Fruit fly (Drosophila melanogaster) whole organism, embryonic: Measurements from ENCODE around the gene DZIP1.
A peak's percentile ranks its signal among the peaks of the same experiment; 100 is the strongest.

Experiments used
- Atf3 ChIP-seq: fragments of 200-800 bp; sonication (Bioruptor generic); optimal IDR thresholded peaks from 3 replicates; lab custom pipeline; 2016; ENCODE audit warnings: missing biosample characterization, missing genetic modification characterization
- Bteb2 ChIP-seq: fragments of 200-800 bp; sonication (Bioruptor generic); optimal IDR thresholded peaks from 2 replicates; lab custom pipeline; 2016; ENCODE audit warnings: missing biosample characterization, missing genetic modification characterization
- CG10267 ChIP-seq: fragments of 200-800 bp; sonication (Bioruptor generic); optimal IDR thresholded peaks from 2 replicates; lab custom pipeline; 2018; ENCODE audit warnings: missing biosample characterization, mild to moderate bottlenecking, missing genetic modification characterization, moderate library complexity
- CG10366 ChIP-seq: fragments of 200-800 bp; sonication (Bioruptor generic); IDR thresholded peaks from 2 replicates; pipeline ENCODE4 v1.3.6; 2022; ENCODE audit warnings: missing biosample characterization, missing genetic modification characterization
- CG10565 ChIP-seq: fragments of 200-800 bp; sonication (Bioruptor generic); optimal IDR thresholded peaks from 3 replicates; lab custom pipeline; 2016; ENCODE audit warnings: missing biosample characterization, mild to moderate bottlenecking, missing genetic modification characterization
- CG13296 ChIP-seq: fragments of 200-800 bp; sonication (Bioruptor generic); optimal IDR thresholded peaks from 3 replicates; lab custom pipeline; 2018; ENCODE audit warnings: missing biosample characterization, mild to moderate bottlenecking, missing genetic modification characterization
- CG14860 ChIP-seq: fragments of 200-800 bp; sonication (Bioruptor generic); IDR thresholded peaks from 3 replicates; pipeline ENCODE4 v1.3.6; 2022; ENCODE audit warnings: missing biosample characterization, missing genetic modification characterization; ENCODE audit not compliant: partially characterized antibody
- CG15514 ChIP-seq: fragments of 200-800 bp; sonication (Bioruptor generic); optimal IDR thresholded peaks from 3 replicates; lab custom pipeline; 2017; ENCODE audit warnings: missing biosample characterization, missing genetic modification characterization, mild to moderate bottlenecking, moderate library complexity, missing genetic modification reagents
- CG15601 ChIP-seq: fragments of 200-800 bp; sonication (Bioruptor generic); optimal IDR thresholded peaks from 3 replicates; lab custom pipeline; 2019; ENCODE audit warnings: missing biosample characterization, mild to moderate bottlenecking, missing genetic modification characterization, moderate library complexity
- CG1647 ChIP-seq: fragments of 200-800 bp; sonication (Bioruptor generic); optimal IDR thresholded peaks from 3 replicates; lab custom pipeline; 2016; ENCODE audit warnings: missing biosample characterization, missing genetic modification characterization
- CG17359 ChIP-seq: fragments of 200-800 bp; sonication (Bioruptor generic); optimal IDR thresholded peaks from 3 replicates; lab custom pipeline; 2018; ENCODE audit warnings: missing biosample characterization, mild to moderate bottlenecking, missing genetic modification characterization, moderate library complexity
- CG17802 ChIP-seq: fragments of 200-800 bp; sonication (Bioruptor generic); optimal IDR thresholded peaks from 2 replicates; lab custom pipeline; 2018; ENCODE audit warnings: missing biosample characterization, mild to moderate bottlenecking, missing genetic modification characterization, moderate library complexity
- CG18599 ChIP-seq: fragments of 200-800 bp; sonication (Bioruptor generic); optimal IDR thresholded peaks from 3 replicates; lab custom pipeline; 2017; ENCODE audit warnings: missing biosample characterization, missing genetic modification characterization, mild to moderate bottlenecking, moderate library complexity, missing genetic modification reagents
- CG18764 ChIP-seq: fragments of 200-800 bp; sonication (Bioruptor generic); optimal IDR thresholded peaks from 3 replicates; lab custom pipeline; 2016; ENCODE audit warnings: missing biosample characterization, missing genetic modification characterization
- CG2199 ChIP-seq: fragments of 200-800 bp; sonication (Bioruptor generic); IDR thresholded peaks from 3 replicates; pipeline ENCODE4 v1.3.6; 2022; ENCODE audit warnings: missing biosample characterization, missing genetic modification characterization
- CG2712 ChIP-seq: fragments of 200-800 bp; optimal IDR thresholded peaks from 3 replicates; lab custom pipeline; 2019; ENCODE audit warnings: missing biosample characterization, mild to moderate bottlenecking, missing genetic modification characterization, moderate library complexity
- CG3065 ChIP-seq: fragments of 200-800 bp; sonication (Bioruptor generic); optimal IDR thresholded peaks from 2 replicates; lab custom pipeline; 2016; ENCODE audit warnings: missing biosample characterization, missing genetic modification characterization
- CG4424 ChIP-seq: fragments of 200-800 bp; sonication (Bioruptor generic); optimal IDR thresholded peaks from 3 replicates; lab custom pipeline; 2016; ENCODE audit warnings: missing biosample characterization, missing genetic modification characterization
- CG6272 ChIP-seq: fragments of 200-800 bp; sonication (Bioruptor generic); IDR thresholded peaks from 2 replicates; pipeline ENCODE4 v1.3.6; 2022; ENCODE audit warnings: missing biosample characterization, missing genetic modification characterization
- CG6683 ChIP-seq: fragments of 200-800 bp; sonication (Bioruptor generic); optimal IDR thresholded peaks from 2 replicates; lab custom pipeline; 2017; ENCODE audit warnings: missing biosample characterization, mild to moderate bottlenecking, missing genetic modification characterization, missing genetic modification reagents
- CG7556 ChIP-seq: fragments of 200-800 bp; sonication (Bioruptor generic); optimal IDR thresholded peaks from 2 replicates; lab custom pipeline; 2017; ENCODE audit warnings: missing biosample characterization, mild to moderate bottlenecking, missing genetic modification characterization
- CG9817 ChIP-seq: fragments of 200-800 bp; sonication (Bioruptor generic); optimal IDR thresholded peaks from 2 replicates; lab custom pipeline; 2018; ENCODE audit warnings: missing biosample characterization, mild to moderate bottlenecking, missing genetic modification characterization, moderate library complexity
- CoRest ChIP-seq: fragments of 200-800 bp; sonication (Bioruptor generic); optimal IDR thresholded peaks from 3 replicates; lab custom pipeline; 2018; ENCODE audit warnings: missing biosample characterization, mild to moderate bottlenecking, missing genetic modification characterization, moderate library complexity
- CrebB ChIP-seq: fragments of 200-800 bp; sonication (Bioruptor generic); optimal IDR thresholded peaks from 3 replicates; lab custom pipeline; 2018; ENCODE audit warnings: missing biosample characterization, mild to moderate bottlenecking, missing genetic modification characterization
- Dref ChIP-seq: fragments of 200-800 bp; sonication (Bioruptor generic); IDR thresholded peaks from 2 replicates; pipeline ENCODE4 v1.3.6; 2022; ENCODE audit warnings: missing biosample characterization, missing genetic modification characterization
- Elba2 ChIP-seq: fragments of 200-800 bp; sonication (Bioruptor generic); optimal IDR thresholded peaks from 3 replicates; lab custom pipeline; 2016; ENCODE audit warnings: missing biosample characterization, missing genetic modification characterization
- H15 ChIP-seq: fragments of 200-800 bp; sonication (Bioruptor generic); IDR thresholded peaks from 3 replicates; pipeline ENCODE4 v1.3.6; 2022; ENCODE audit warnings: missing biosample characterization, missing genetic modification characterization
- HmgZ ChIP-seq: fragments of 200-800 bp; sonication (Bioruptor generic); optimal IDR thresholded peaks from 2 replicates; lab custom pipeline; 2018; ENCODE audit warnings: missing biosample characterization, mild to moderate bottlenecking, missing genetic modification characterization
- MESR4 ChIP-seq: fragments of 200-800 bp; sonication (Bioruptor generic); optimal IDR thresholded peaks from 2 replicates; lab custom pipeline; 2018; ENCODE audit warnings: missing biosample characterization, mild to moderate bottlenecking, missing genetic modification characterization, moderate library complexity
- Mrtf ChIP-seq: fragments of 200-800 bp; sonication (Bioruptor generic); IDR thresholded peaks from 3 replicates; pipeline ENCODE4 v1.3.6; 2022; ENCODE audit warnings: missing biosample characterization, missing genetic modification characterization
- Optix ChIP-seq: fragments of 200-800 bp; sonication (Bioruptor generic); IDR thresholded peaks from 3 replicates; pipeline ENCODE4 v1.3.6; 2022; ENCODE audit warnings: missing biosample characterization, missing genetic modification characterization
- Rfx ChIP-seq: fragments of 200-800 bp; sonication (Bioruptor generic); IDR thresholded peaks from 2 replicates; pipeline ENCODE4 v1.3.6; 2022; ENCODE audit warnings: missing biosample characterization, missing genetic modification characterization
- Sry-δ ChIP-seq: fragments of 200-800 bp; sonication (Bioruptor generic); optimal IDR thresholded peaks from 2 replicates; lab custom pipeline; 2016; ENCODE audit warnings: missing biosample characterization, missing genetic modification characterization
- danr ChIP-seq: fragments of 200-800 bp; sonication (Bioruptor generic); IDR thresholded peaks from 2 replicates; pipeline ENCODE4 v1.3.6; 2022; ENCODE audit warnings: missing biosample characterization, missing genetic modification characterization
- dm ChIP-seq: fragments of 200-800 bp; sonication (Bioruptor generic); optimal IDR thresholded peaks from 3 replicates; lab custom pipeline; 2016; ENCODE audit warnings: missing biosample characterization, missing genetic modification characterization
- fd102C ChIP-seq: fragments of 200-800 bp; sonication (Bioruptor generic); optimal IDR thresholded peaks from 2 replicates; lab custom pipeline; 2018; ENCODE audit warnings: missing biosample characterization, mild to moderate bottlenecking, missing genetic modification characterization, moderate library complexity
- fru ChIP-seq: fragments of >200 bp; optimal IDR thresholded peaks from 2 replicates; lab custom pipeline; 2017
- ftz-f1 ChIP-seq: fragments of 200-800 bp; sonication (Bioruptor generic); optimal IDR thresholded peaks from 2 replicates; lab custom pipeline; 2016; ENCODE audit warnings: missing biosample characterization, missing genetic modification characterization
- hb ChIP-seq: fragments of 200-800 bp; sonication (Bioruptor generic); IDR thresholded peaks from 3 replicates; pipeline ENCODE4 v1.3.6; 2022; ENCODE audit warnings: missing biosample characterization, missing genetic modification characterization; ENCODE audit not compliant: partially characterized antibody
- knrl ChIP-seq: fragments of 200-800 bp; sonication (Bioruptor generic); IDR thresholded peaks from 3 replicates; pipeline ENCODE4 v1.3.6; 2022; ENCODE audit warnings: missing biosample characterization, missing genetic modification characterization; ENCODE audit not compliant: partially characterized antibody
- nerfin-1 ChIP-seq: fragments of 200-800 bp; sonication (Bioruptor generic); optimal IDR thresholded peaks from 3 replicates; lab custom pipeline; 2019; ENCODE audit warnings: missing biosample characterization, mild to moderate bottlenecking, missing genetic modification characterization, moderate library complexity
- p53 ChIP-seq: fragments of 200-800 bp; sonication (Bioruptor generic); optimal IDR thresholded peaks from 2 replicates; lab custom pipeline; 2016; ENCODE audit warnings: missing biosample characterization, missing genetic modification characterization
- peb ChIP-seq: fragments of 200-800 bp; sonication (Bioruptor generic); IDR thresholded peaks from 2 replicates; pipeline ENCODE4 v1.3.6; 2022; ENCODE audit warnings: missing biosample characterization, missing genetic modification characterization
- pfk ChIP-seq: fragments of 200-800 bp; sonication (Bioruptor generic); optimal IDR thresholded peaks from 2 replicates; lab custom pipeline; 2018; ENCODE audit warnings: missing biosample characterization, mild to moderate bottlenecking, missing genetic modification characterization, moderate library complexity
- pita ChIP-seq: fragments of 200-800 bp; sonication (Bioruptor generic); optimal IDR thresholded peaks from 2 replicates; lab custom pipeline; 2017; ENCODE audit warnings: missing biosample characterization, mild to moderate bottlenecking, missing genetic modification characterization
- shn ChIP-seq: fragments of 200-800 bp; sonication (Bioruptor generic); optimal IDR thresholded peaks from 3 replicates; lab custom pipeline; 2016; ENCODE audit warnings: missing biosample characterization, missing genetic modification characterization
- sim ChIP-seq: fragments of 200-800 bp; sonication (Bioruptor generic); IDR thresholded peaks from 2 replicates; pipeline ENCODE4 v1.3.6; 2022; ENCODE audit warnings: missing biosample characterization, missing genetic modification characterization
- stc ChIP-seq: fragments of 200-800 bp; sonication (Bioruptor generic); IDR thresholded peaks from 2 replicates; pipeline ENCODE4 v1.3.6; 2022; ENCODE audit warnings: missing biosample characterization, missing genetic modification characterization
- tgo ChIP-seq: fragments of 200-800 bp; sonication (Bioruptor generic); IDR thresholded peaks from 3 replicates; pipeline ENCODE4 v1.3.6; 2022; ENCODE audit warnings: missing biosample characterization, missing genetic modification characterization
- ttk ChIP-seq: fragments of 200-800 bp; sonication (Bioruptor generic); IDR thresholded peaks from 2 replicates; pipeline ENCODE4 v2.1.2; 2022; ENCODE audit warnings: missing biosample characterization, missing genetic modification characterization
- twi ChIP-seq: fragments of 200-800 bp; optimal IDR thresholded peaks from 2 replicates; lab custom pipeline; 2019; ENCODE audit warnings: missing biosample characterization, mild to moderate bottlenecking, missing genetic modification characterization, moderate library complexity
- unc-4 ChIP-seq: fragments of 200-800 bp; sonication (Bioruptor generic); IDR thresholded peaks from 2 replicates; pipeline ENCODE4 v1.3.6; 2022; ENCODE audit warnings: missing biosample characterization, missing genetic modification characterization; ENCODE audit not compliant: partially characterized antibody

The DZIP1 gene

dm6 chr3R:24467237-24467636 is 47.8 kb upstream of the DZIP1 start (continued):
- TF ChIP-seq CG15601 (tag; lab: Kevin White, UChicago) = no peak
- TF ChIP-seq Sry-δ (GFP tag; lab: Kevin White, UChicago) = no peak
- TF ChIP-seq pfk = no peak
- peak; percentile 62 for TF ChIP-seq CG7556 (GFP tag; lab: Kevin White, UChicago)
- TF ChIP-seq unc-4 (GFP tag; lab: Robert Waterston, UW) = no peak
- TF ChIP-seq CG14860 = no peak
- TF ChIP-seq CG15514 (GFP tag; lab: Kevin White, UChicago) = peak; percentile 31
- TF ChIP-seq CG17359 (tag; lab: Kevin White, UChicago) = no peak
- TF ChIP-seq CG2712 (tag; lab: Kevin White, UChicago) = peak; percentile 8
- no peak for TF ChIP-seq ttk
- TF ChIP-seq peb (GFP tag; lab: Robert Waterston, UW) = no peak
- peak; percentile 47 for TF ChIP-seq Rfx (GFP tag; lab: Robert Waterston, UW)
- TF ChIP-seq Elba2 = no peak
- no peak for TF ChIP-seq CG1647 (GFP tag; lab: Kevin White, UChicago)
- TF ChIP-seq dm (GFP tag; lab: Kevin White, UChicago) = no peak
- TF ChIP-seq CG13296 (GFP tag; lab: Kevin White, UChicago) = peak; percentile 39
- no peak for TF ChIP-seq shn
- TF ChIP-seq knrl (GFP tag; lab: Robert Waterston, UW) = no peak
- TF ChIP-seq CG6272 (GFP tag; lab: Robert Waterston, UW) = no peak
- no peak for TF ChIP-seq Dref
- TF ChIP-seq CG10267 (tag; lab: Kevin White, UChicago) = no peak
- TF ChIP-seq hb (GFP tag; lab: Robert Waterston, UW) = no peak
- TF ChIP-seq CG18599 (GFP tag; lab: Kevin White, UChicago) = peak; percentile 80
- no peak for TF ChIP-seq ftz-f1
- no peak for TF ChIP-seq CG3065 (GFP tag; lab: Kevin White, UChicago)
- no peak for TF ChIP-seq Atf3 (GFP tag; lab: Kevin White, UChicago)
- no peak for TF ChIP-seq CrebB (tag; lab: Kevin White, UChicago)
- no peak for TF ChIP-seq Optix
- TF ChIP-seq pita (GFP tag; lab: Kevin White, UChicago) = no peak
- TF ChIP-seq CG9817 (tag; lab: Kevin White, UChicago) = peak; percentile 29
- TF ChIP-seq fru (lab: Kevin White, UChicago) = no peak
- TF ChIP-seq CG18764 (GFP tag; lab: Kevin White, UChicago) = no peak
- no peak for TF ChIP-seq CG17802 (tag; lab: Kevin White, UChicago)
- no peak for TF ChIP-seq twi (tag; lab: Kevin White, UChicago)
- no peak for TF ChIP-seq CG6683 (GFP tag; lab: Kevin White, UChicago)
- TF ChIP-seq nerfin-1 (tag; lab: Kevin White, UChicago) = no peak
- no peak for TF ChIP-seq CG10565 (GFP tag; lab: Kevin White, UChicago)
- peak; percentile 29 for TF ChIP-seq CoRest (tag; lab: Kevin White, UChicago)
- TF ChIP-seq CG4424 = peak; percentile 14
- no peak for TF ChIP-seq CG2199 (GFP tag; lab: Robert Waterston, UW)
- TF ChIP-seq Mrtf (GFP tag; lab: Robert Waterston, UW) = no peak
- no peak for TF ChIP-seq MESR4 (GFP tag; lab: Kevin White, UChicago)
- 0 out of 2 replicates have a peak, but pooled peaks have one; percentile 13 for TF ChIP-seq stc (GFP tag; lab: Robert Waterston, UW)
- TF ChIP-seq p53 = no peak
- no peak for TF ChIP-seq CG10366 (GFP tag; lab: Robert Waterston, UW)
- 0 out of 3 replicates have a peak, but pooled peaks have one; percentile 13 for TF ChIP-seq tgo (GFP tag; lab: Robert Waterston, UW)
- TF ChIP-seq Bteb2 = no peak
- no peak for TF ChIP-seq HmgZ
- no peak for TF ChIP-seq H15 (GFP tag; lab: Robert Waterston, UW)
- TF ChIP-seq danr (GFP tag; lab: Robert Waterston, UW) = no peak
- TF ChIP-seq sim (GFP tag; lab: Robert Waterston, UW) = no peak
- TF ChIP-seq fd102C (GFP tag; lab: Kevin White, UChicago) = peak; percentile 19
